Worm (Caenorhabditis elegans): ENCODE measurements around the gene F37A4.2.

DNA sequence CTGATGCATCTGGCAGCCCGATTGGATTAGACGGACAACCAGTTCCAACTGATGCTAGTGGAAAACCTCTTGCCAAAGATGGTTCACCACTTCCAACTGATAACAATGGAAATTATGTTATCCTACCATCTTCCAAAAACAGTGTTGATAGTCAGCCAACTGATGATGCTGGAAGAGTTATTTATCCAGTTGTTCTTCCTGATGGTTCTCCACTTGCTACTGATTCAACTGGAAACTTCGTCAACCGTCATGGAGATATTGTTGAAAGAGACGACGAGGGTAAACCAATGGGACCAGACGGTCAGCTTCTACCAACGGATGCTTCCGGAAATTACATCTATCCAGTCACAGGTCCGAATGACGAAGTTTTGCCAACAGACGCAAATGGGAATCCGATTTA lies 34.5 kb downstream of the F37A4.2 start:
- TF ChIP-seq mdl-1 (tag; optimal IDR thresholded peaks at IDR 0.05), result no peak
- TF ChIP-seq unc-55 (GFP tag; optimal IDR thresholded peaks at IDR 0.05), result no peak
- TF ChIP-seq lsy-2 (tag; optimal IDR thresholded peaks at IDR 0.05), result no peak
- TF ChIP-seq dmd-4 (tag; optimal IDR thresholded peaks at IDR 0.05), result no peak
- TF ChIP-seq snpc-4 (tag; optimal IDR thresholded peaks at IDR 0.05), result no peak
- no peak for TF ChIP-seq unc-62 (GFP tag; optimal IDR thresholded peaks at IDR 0.05)
- TF ChIP-seq ama-1 (optimal IDR thresholded peaks at IDR 0.05), result no peak
- TF ChIP-seq lin-13 (GFP tag; optimal IDR thresholded peaks at IDR 0.05), result no peak
- no peak for TF ChIP-seq zag-1 (tag; optimal IDR thresholded peaks at IDR 0.05)
- no peak for TF ChIP-seq nhr-23 (tag; optimal IDR thresholded peaks at IDR 0.05)
- no peak for TF ChIP-seq ceh-16 (tag; optimal IDR thresholded peaks at IDR 0.05)
- no peak for TF ChIP-seq ztf-4 (tag; optimal IDR thresholded peaks at IDR 0.05)
- TF ChIP-seq nhr-129 (tag; optimal IDR thresholded peaks at IDR 0.05), result no peak

Data from whole organism, L2 larva.